Fruit fly (Drosophila melanogaster): ENCODE data around the gene Cpr65Ax2.
"Not testable (repeated sequence)": the region's sequence is repeated elsewhere in the genome, so short reads cannot be mapped to it uniquely, and the experiment has no call there.

The Cpr65Ax2 gene

dm6 chr3L:6154951-6155394 is 4.3 kb upstream of the Cpr65Ax2 start (continued):
- TF ChIP-seq CG11294 (GFP tag; IDR thresholded peaks at IDR 0.05) (no peak), CG6854 (GFP tag; optimal IDR thresholded peaks at IDR 0.05) (no peak), pdm3 (GFP tag; optimal IDR thresholded peaks at IDR 0.05) (peak; percentile 15), achi (GFP tag; optimal IDR thresholded peaks at IDR 0.05) (no peak), fkh (GFP tag; optimal IDR thresholded peaks at IDR 0.05) (no peak), CG8119 (GFP tag; IDR thresholded peaks at IDR 0.05) (peak; percentile 77), fd59A (GFP tag; optimal IDR thresholded peaks at IDR 0.05) (peak; percentile 20), Sox14 (GFP tag; optimal IDR thresholded peaks at IDR 0.05) (no peak), salr (GFP tag; optimal IDR thresholded peaks at IDR 0.05) (no peak), Hr4 (GFP tag; optimal IDR thresholded peaks at IDR 0.05) (no peak), Eip75B (GFP tag; optimal IDR thresholded peaks at IDR 0.05) (peak; percentile 53), CG32006 (GFP tag; optimal IDR thresholded peaks at IDR 0.05) (no peak), Ets96B (tag; optimal IDR thresholded peaks at IDR 0.05) (peak; percentile 37)

- TF ChIP-seq Eip75B (GFP tag; optimal IDR thresholded peaks at IDR 0.05) (no peak), spab (GFP tag; optimal IDR thresholded peaks at IDR 0.05) (no peak), salr (GFP tag; optimal IDR thresholded peaks at IDR 0.05) (no peak), svp (GFP tag) (no peak), CG4318 (GFP tag; optimal IDR thresholded peaks at IDR 0.05) (no peak), net (GFP tag; optimal IDR thresholded peaks at IDR 0.05) (no peak), Hr4 (GFP tag; optimal IDR thresholded peaks at IDR 0.05) (no peak), Eip78C (GFP tag) (no peak), CG6792 (GFP tag; optimal IDR thresholded peaks at IDR 0.05) (no peak), Sox14 (GFP tag; optimal IDR thresholded peaks at IDR 0.05) (no peak), fkh (GFP tag; optimal IDR thresholded peaks at IDR 0.05) (no peak), CG8319 (GFP tag; optimal IDR thresholded peaks at IDR 0.05) (no peak), Smox (GFP tag; optimal IDR thresholded peaks at IDR 0.05) (no peak), CG10631 (GFP tag; optimal IDR thresholded peaks at IDR 0.05) (no peak)
Measured at dm6 chr3L:6152531-6152930, 1.9 kb upstream of the Cpr65Ax2 start, which contains the start of gene Acp65Aa. Acp65Aa (minus strand) TSS chr3L:6152745.

- not testable (repeated sequence) for TF ChIP-seq Sox102F (GFP tag; optimal IDR thresholded peaks at IDR 0.05); acj6 (GFP tag; optimal IDR thresholded peaks at IDR 0.05); CG15336 (GFP tag; IDR thresholded peaks at IDR 0.05)
Measured at dm6 chr3L:6149248-6149647, 1.4 kb downstream of the Cpr65Ax2 start, which contains the start of gene Lcp65Ab1. Lcp65Ab1 (plus strand) TSS chr3L:6149548.

- TF ChIP-seq Hr4, pdm3, CG10669 (GFP tag; optimal IDR thresholded peaks at IDR 0.05): not testable (repeated sequence)
Measured at dm6 chr3L:6147887-6148286, 2.8 kb downstream of the Cpr65Ax2 start, which contains the start of gene Cpr65Ax1. Cpr65Ax1 (minus strand) TSS chr3L:6147987.

dm6 chr3L:6146374-6146773 is 4.3 kb downstream of the Cpr65Ax2 start, which contains the start of gene Lcp65Ab2:
Lcp65Ab2 (plus strand) TSS chr3L:6146674.
- TF ChIP-seq Hr38, fd59A, CG6276 (GFP tag; optimal IDR thresholded peaks at IDR 0.05): not testable (repeated sequence)

- TF ChIP-seq CG15336 (GFP tag; IDR thresholded peaks at IDR 0.05) (no peak), CG16779 (tag; optimal IDR thresholded peaks at IDR 0.05) (no peak), eg (GFP tag; IDR thresholded peaks at IDR 0.05) (no peak), CG7368 (GFP tag; optimal IDR thresholded peaks at IDR 0.05) (no peak), Smox (GFP tag; optimal IDR thresholded peaks at IDR 0.05) (no peak), Blimp-1 (GFP tag; optimal IDR thresholded peaks at IDR 0.05) (no peak), acj6 (GFP tag; optimal IDR thresholded peaks at IDR 0.05) (no peak), CG32006 (GFP tag; optimal IDR thresholded peaks at IDR 0.05) (no peak), CG1621 (tag; optimal IDR thresholded peaks at IDR 0.05) (no peak), Hr4 (GFP tag; optimal IDR thresholded peaks at IDR 0.05) (no peak), svp (GFP tag) (no peak), ss (GFP tag; optimal IDR thresholded peaks at IDR 0.05) (no peak), lz (GFP tag; optimal IDR thresholded peaks at IDR 0.05) (no peak), CG8632 (GFP tag; optimal IDR thresholded peaks at IDR 0.05) (no peak), esn (GFP tag; optimal IDR thresholded peaks at IDR 0.05) (no peak), CG8119 (GFP tag; IDR thresholded peaks at IDR 0.05) (no peak), Sox15 (GFP tag; optimal IDR thresholded peaks at IDR 0.05) (no peak), pdm3 (GFP tag; optimal IDR thresholded peaks at IDR 0.05) (no peak), Eip78C (GFP tag) (no peak)
Measured at dm6 chr3L:6144769-6145220, 5.9 kb downstream of the Cpr65Ax2 start, which contains the start of gene Lcp65Ac. Lcp65Ac (plus strand) TSS chr3L:6144819.

Measured in whole organism, prepupa.